Worm (Caenorhabditis elegans): Measurements from ENCODE around the gene phf-34.
A peak's percentile ranks its signal among the peaks of the same experiment; 100 is the strongest.

The phf-34 gene

ce11 chrX:9872554-9872953 is 26.7 kb downstream of the phf-34 start, which contains the start of gene R07B1.8:
Gene R07B1.8, minus strand, starts transcription at chrX:9872654.
- TF ChIP-seq ztf-28 (GFP tag; IDR thresholded peaks at IDR 0.05) (no peak), lin-26 (GFP tag; IDR thresholded peaks at IDR 0.05) (no peak), snpc-3.4 (tag; optimal IDR thresholded peaks at IDR 0.05) (no peak)

ce11 chrX:9869522-9869921 is 29.8 kb downstream of the phf-34 start, which contains the start of gene R07B1.13:
Gene R07B1.13, plus strand, starts transcription at chrX:9869822.
- TF ChIP-seq ceh-100 (GFP tag; IDR thresholded peaks at IDR 0.05) (no peak), Y53G8AR.9 (GFP tag; conservative IDR thresholded peaks at IDR 0.05) (no peak), B0336.3 (GFP tag; IDR thresholded peaks at IDR 0.05) (no peak), ztf-28 (GFP tag; IDR thresholded peaks at IDR 0.05) (no peak), F55B11.4 (tag; optimal IDR thresholded peaks at IDR 0.05; ENCODE audit: borderline replicate concordance, insufficient read depth) (no peak), lin-54 (GFP tag; optimal IDR thresholded peaks at IDR 0.05) (no peak), snpc-4 (GFP tag; optimal IDR thresholded peaks at IDR 0.05) (no peak), snpc-4 (tag; optimal IDR thresholded peaks at IDR 0.05) (no peak), madf-3 (GFP tag; IDR thresholded peaks at IDR 0.05) (no peak), madf-10 (tag; optimal IDR thresholded peaks at IDR 0.05) (no peak), ceh-40 (GFP tag; IDR thresholded peaks at IDR 0.05) (no peak), ets-4 (GFP tag; optimal IDR thresholded peaks at IDR 0.05) (no peak), cebp-2 (GFP tag; IDR thresholded peaks at IDR 0.05) (no peak), rpc-1 (optimal IDR thresholded peaks at IDR 0.05) (no peak), rpc-1 (tag; optimal IDR thresholded peaks at IDR 0.05) (no peak), mxl-1 (tag; optimal IDR thresholded peaks at IDR 0.05) (no peak), ZK185.1 (tag; optimal IDR thresholded peaks at IDR 0.05; ENCODE audit: poor library complexity, severe bottlenecking) (no peak), somi-1 (GFP tag; optimal IDR thresholded peaks at IDR 0.05) (no peak)

ce11 chrX:9868820-9869219 is 30.5 kb downstream of the phf-34 start, which contains the start of gene R07B1.7:
Gene R07B1.7, plus strand, starts transcription at chrX:9869120.
- TF ChIP-seq nhr-179 (tag; optimal IDR thresholded peaks at IDR 0.05) = no peak
- TF ChIP-seq lin-26 (GFP tag; IDR thresholded peaks at IDR 0.05) = no peak
- TF ChIP-seq pbrm-1 (GFP tag; IDR thresholded peaks at IDR 0.05) = no peak
- no peak for TF ChIP-seq madf-10 (tag; optimal IDR thresholded peaks at IDR 0.05)
- no peak for TF ChIP-seq efl-1 (GFP tag; optimal IDR thresholded peaks at IDR 0.05)
- TF ChIP-seq F55B11.4 (tag; optimal IDR thresholded peaks at IDR 0.05; ENCODE audit: borderline replicate concordance, insufficient read depth) = no peak
- no peak for TF ChIP-seq madf-6 (GFP tag; IDR thresholded peaks at IDR 0.05)
- no peak for TF ChIP-seq snpc-1.3 (tag; optimal IDR thresholded peaks at IDR 0.05; ENCODE audit: insufficient read depth)

ce11 chrX:9866355-9866754 is 32.9 kb downstream of the phf-34 start, which contains the start of gene R07B1.6:
Gene R07B1.6, plus strand, starts transcription at chrX:9866655.
- TF ChIP-seq him-1 (tag; optimal IDR thresholded peaks at IDR 0.05) (no peak), ceh-40 (GFP tag; IDR thresholded peaks at IDR 0.05) (no peak)

- peak; percentile 68 for TF ChIP-seq nhr-80 (tag; optimal IDR thresholded peaks at IDR 0.05)
- no peak for TF ChIP-seq F37B4.10 (GFP tag; IDR thresholded peaks at IDR 0.05)
- no peak for TF ChIP-seq ceh-79 (tag; optimal IDR thresholded peaks at IDR 0.05)
- no peak for TF ChIP-seq ceh-100 (GFP tag; IDR thresholded peaks at IDR 0.05)
- TF ChIP-seq tbp1 (GFP tag; optimal IDR thresholded peaks at IDR 0.05) = no peak
Measured at ce11 chrX:9862916-9863624, 36.2 kb downstream of the phf-34 start, which contains the start of the genes gst-36 and R07B1.5. Gene gst-36, minus strand, starts transcription at chrX:9862960. Gene R07B1.5, plus strand, starts transcription at chrX:9863580.
